Worm (Caenorhabditis elegans): ENCODE data around the gene rab-37.

rab-37 gene

ce11 chrX:4274116-4274515 is 38.5 kb upstream of the rab-37 start, which contains the start of gene mec-18:
TSS of gene mec-18 (minus strand) at chrX:4274216.
- TF ChIP-seq elt-1 (tag; optimal IDR thresholded peaks at IDR 0.05; ENCODE audit: borderline replicate concordance, insufficient read depth) (no peak), pha-4 (tag; optimal IDR thresholded peaks at IDR 0.05) (no peak), sem-2 (GFP tag; optimal IDR thresholded peaks at IDR 0.05) (no peak), ces-1 (GFP tag; optimal IDR thresholded peaks at IDR 0.05) (no peak), unc-120 (tag; optimal IDR thresholded peaks at IDR 0.05; ENCODE audit: poor library complexity, severe bottlenecking) (no peak), lin-13 (tag; optimal IDR thresholded peaks at IDR 0.05) (no peak), bed-3 (GFP tag; optimal IDR thresholded peaks at IDR 0.05) (no peak), unc-62 (GFP tag; optimal IDR thresholded peaks at IDR 0.05) (no peak)

- no peak for TF ChIP-seq flh-1 (GFP tag; optimal IDR thresholded peaks at IDR 0.05)
- TF ChIP-seq mab-5 (tag; optimal IDR thresholded peaks at IDR 0.05): no peak
- no peak for TF ChIP-seq ztf-11 (tag; optimal IDR thresholded peaks at IDR 0.05)
- no peak for TF ChIP-seq ceh-43 (GFP tag; optimal IDR thresholded peaks at IDR 0.05)
- no peak for TF ChIP-seq nhr-2 (tag; optimal IDR thresholded peaks at IDR 0.05)
These were observed 38.0 kb upstream of the rab-37 start, which contains the start of gene C52B9.10 for ce11 chrX:4273614-4274013. TSS of gene C52B9.10 (plus strand) at chrX:4273914.

ce11 chrX:4268396-4268795 is 32.7 kb upstream of the rab-37 start:
- TF ChIP-seq sptf-1 (tag; optimal IDR thresholded peaks at IDR 0.05): no peak
- no peak for TF ChIP-seq ceh-43 (GFP tag; optimal IDR thresholded peaks at IDR 0.05)
- no peak for TF ChIP-seq mab-5 (tag; optimal IDR thresholded peaks at IDR 0.05)
- TF ChIP-seq bed-3 (GFP tag; optimal IDR thresholded peaks at IDR 0.05): no peak
- no peak for TF ChIP-seq lsy-2 (tag; optimal IDR thresholded peaks at IDR 0.05)
- no peak for TF ChIP-seq elt-3 (tag; optimal IDR thresholded peaks at IDR 0.05)
- TF ChIP-seq ham-2 (GFP tag; optimal IDR thresholded peaks at IDR 0.05): no peak
- TF ChIP-seq lin-13 (tag; optimal IDR thresholded peaks at IDR 0.05): no peak
- TF ChIP-seq sem-2 (GFP tag; optimal IDR thresholded peaks at IDR 0.05): no peak

ce11 chrX:4266178-4266931 is 30.7 kb upstream of the rab-37 start:
- TF ChIP-seq nhr-12 (tag; optimal IDR thresholded peaks at IDR 0.05) (no peak), sptf-1 (tag; optimal IDR thresholded peaks at IDR 0.05) (no peak), nhr-76 (tag; optimal IDR thresholded peaks at IDR 0.05) (no peak), unc-39 (tag; optimal IDR thresholded peaks at IDR 0.05) (no peak), hlh-1 (tag; optimal IDR thresholded peaks at IDR 0.05) (peak; percentile 64), mep-1 (tag; optimal IDR thresholded peaks at IDR 0.05) (no peak), unc-120 (tag; optimal IDR thresholded peaks at IDR 0.05; ENCODE audit: poor library complexity, severe bottlenecking) (no peak), lin-13 (tag; optimal IDR thresholded peaks at IDR 0.05) (no peak), snpc-4 (tag; optimal IDR thresholded peaks at IDR 0.05) (no peak), blmp-1 (tag; optimal IDR thresholded peaks at IDR 0.05) (no peak), cnd-1 (tag; optimal IDR thresholded peaks at IDR 0.05) (no peak), mab-5 (tag; optimal IDR thresholded peaks at IDR 0.05) (peak; percentile 72), lsy-2 (tag; optimal IDR thresholded peaks at IDR 0.05) (no peak), ztf-11 (tag; optimal IDR thresholded peaks at IDR 0.05) (no peak), flh-1 (GFP tag; optimal IDR thresholded peaks at IDR 0.05) (no peak), unc-62 (GFP tag; optimal IDR thresholded peaks at IDR 0.05) (peak; percentile 75), ceh-43 (GFP tag; optimal IDR thresholded peaks at IDR 0.05) (no peak), ces-1 (GFP tag; optimal IDR thresholded peaks at IDR 0.05) (no peak), nhr-2 (tag; optimal IDR thresholded peaks at IDR 0.05) (no peak), nhr-28 (tag; optimal IDR thresholded peaks at IDR 0.05) (no peak), ham-2 (GFP tag; optimal IDR thresholded peaks at IDR 0.05) (no peak), elt-1 (tag; optimal IDR thresholded peaks at IDR 0.05; ENCODE audit: borderline replicate concordance, insufficient read depth) (no peak), zip-8 (tag; optimal IDR thresholded peaks at IDR 0.05) (no peak), bed-3 (GFP tag; optimal IDR thresholded peaks at IDR 0.05) (no peak), elt-3 (tag; optimal IDR thresholded peaks at IDR 0.05) (no peak), ceh-39 (tag; optimal IDR thresholded peaks at IDR 0.05) (no peak)

- peak; percentile 86 for TF ChIP-seq ham-2 (GFP tag; optimal IDR thresholded peaks at IDR 0.05)
- peak; percentile 3 for TF ChIP-seq sem-2 (GFP tag; optimal IDR thresholded peaks at IDR 0.05)
- TF ChIP-seq unc-120 (tag; optimal IDR thresholded peaks at IDR 0.05; ENCODE audit: poor library complexity, severe bottlenecking): peak; percentile 65
- TF ChIP-seq ceh-43 (GFP tag; optimal IDR thresholded peaks at IDR 0.05): no peak
- TF ChIP-seq sptf-1 (tag; optimal IDR thresholded peaks at IDR 0.05): peak; percentile 31
- TF ChIP-seq ces-1 (GFP tag; optimal IDR thresholded peaks at IDR 0.05): peak; percentile 71
- peak; percentile 28 for TF ChIP-seq mls-2 (tag; optimal IDR thresholded peaks at IDR 0.05)
- TF ChIP-seq unc-62 (GFP tag; optimal IDR thresholded peaks at IDR 0.05): peak; percentile 67
- TF ChIP-seq cnd-1 (tag; optimal IDR thresholded peaks at IDR 0.05): peak; percentile 8
- no peak for TF ChIP-seq flh-1 (GFP tag; optimal IDR thresholded peaks at IDR 0.05)
- peak; percentile 36 for TF ChIP-seq lsy-2 (tag; optimal IDR thresholded peaks at IDR 0.05)
- no peak for TF ChIP-seq snpc-4 (tag; optimal IDR thresholded peaks at IDR 0.05)
- TF ChIP-seq drap-1 (GFP tag; optimal IDR thresholded peaks at IDR 0.05): peak; percentile 16
- TF ChIP-seq mep-1 (tag; optimal IDR thresholded peaks at IDR 0.05): no peak
- no peak for TF ChIP-seq nhr-2 (tag; optimal IDR thresholded peaks at IDR 0.05)
- TF ChIP-seq nhr-12 (tag; optimal IDR thresholded peaks at IDR 0.05): no peak
- no peak for TF ChIP-seq ceh-39 (tag; optimal IDR thresholded peaks at IDR 0.05)
- TF ChIP-seq ceh-83 (GFP tag; optimal IDR thresholded peaks at IDR 0.05): no peak
- no peak for TF ChIP-seq unc-39 (tag; optimal IDR thresholded peaks at IDR 0.05)
- TF ChIP-seq tbx-8 (GFP tag; optimal IDR thresholded peaks at IDR 0.05): no peak
- no peak for TF ChIP-seq pha-4 (tag; optimal IDR thresholded peaks at IDR 0.05)
- peak; percentile 72 for TF ChIP-seq hlh-1 (tag; optimal IDR thresholded peaks at IDR 0.05)
- no peak for TF ChIP-seq mab-5 (tag; optimal IDR thresholded peaks at IDR 0.05)
- no peak for TF ChIP-seq elt-3 (tag; optimal IDR thresholded peaks at IDR 0.05)
- no peak for TF ChIP-seq ztf-11 (tag; optimal IDR thresholded peaks at IDR 0.05)
- peak; percentile 20 for TF ChIP-seq blmp-1 (tag; optimal IDR thresholded peaks at IDR 0.05)
These were observed 29.7 kb upstream of the rab-37 start, which contains the start of gene coel-1 for ce11 chrX:4265283-4265907. TSS of gene coel-1 (plus strand) at chrX:4265663.
